Fruit fly (Drosophila melanogaster): ENCODE results near the gene IKKbeta.

- TF ChIP-seq Mnt (GFP tag; optimal IDR thresholded peaks at IDR 0.05) (no peak), CG11617 (GFP tag; optimal IDR thresholded peaks at IDR 0.05) (no peak), CG7101 (tag; optimal IDR thresholded peaks at IDR 0.05) (no peak), cic (GFP tag; optimal IDR thresholded peaks at IDR 0.05) (no peak)
These were observed 40.2 kb downstream of the IKKbeta start, which contains the start of gene GATAe for dm6 chr3R:16009030-16009429.
